Worm (Caenorhabditis elegans) whole organism, young adult: ENCODE results near the gene R05H5.4.

Experiments used
- T26A5.8 ChIP-seq: sonication (generic microtip); optimal IDR thresholded peaks from 2 replicates; lab custom pipeline; 2016; ENCODE audit warnings: missing genetic modification characterization, missing compliant biosample characterization
- Y53F4B.3 ChIP-seq: fragments of 200-800 bp; sonication (Bioruptor generic); IDR thresholded peaks from 2 replicates; pipeline ENCODE4 v1.3.6; 2022; ENCODE audit warnings: missing genetic modification reagents, missing genetic modification characterization, missing compliant biosample characterization
- aptf-3 ChIP-seq: fragments of 200-800 bp; sonication (Bioruptor generic); IDR thresholded peaks from 2 replicates; pipeline ENCODE4 v1.3.6; 2022; ENCODE audit warnings: missing genetic modification characterization, missing compliant biosample characterization
- hsf-1 ChIP-seq: fragments of 200-800 bp; sonication (Bioruptor generic); IDR thresholded peaks from 2 replicates; pipeline ENCODE4 v1.3.6; 2022; ENCODE audit warnings: missing genetic modification reagents, missing genetic modification characterization, missing compliant biosample characterization
- nhr-27 ChIP-seq: fragments of 200-800 bp; sonication (Bioruptor generic); optimal IDR thresholded peaks from 2 replicates; lab custom pipeline; 2018; ENCODE audit warnings: mild to moderate bottlenecking, missing genetic modification characterization, moderate library complexity, missing compliant biosample characterization
- snpc-4 ChIP-seq, 5 experiments: fragments of 150-350 bp in 1 of 5; sonication (generic microtip) in 4 of 5; optimal IDR thresholded peaks; 2 replicates each; lab custom pipeline; 2014 to 2018; ENCODE audit warnings: missing genetic modification characterization in 5 of 5, missing biosample characterization in 3 of 5, antibody characterized with exemption in 2 of 5, mild to moderate bottlenecking in 2 of 5, missing compliant biosample characterization in 2 of 5, missing genotype in 2 of 5, moderate library complexity in 2 of 5, missing genetic modification reagents in 1 of 5
- sptf-2 ChIP-seq: fragments of 200-800 bp; sonication (Bioruptor generic); optimal IDR thresholded peaks from 2 replicates; lab custom pipeline; 2018; ENCODE audit warnings: mild to moderate bottlenecking, missing genetic modification characterization, missing compliant biosample characterization
- unc-62 ChIP-seq: fragments of 150-350 bp; optimal IDR thresholded peaks from 2 replicates; lab custom pipeline; 2014; ENCODE audit warnings: missing biosample characterization, missing genetic modification reagents, missing genetic modification characterization

ce11 chrII:10167731-10168130 lies 32.1 kb downstream of the R05H5.4 start:
- no peak for TF ChIP-seq snpc-4 (GFP tag; optimal IDR thresholded peaks at IDR 0.05; lab: Kevin White, UChicago)
- no peak for TF ChIP-seq snpc-4 (tag; optimal IDR thresholded peaks at IDR 0.05; lab: Kevin White, UChicago)
- TF ChIP-seq nhr-27 (tag; lab: Kevin White, UChicago), result no peak
- no peak for TF ChIP-seq sptf-2 (GFP tag; lab: Kevin White, UChicago)
- TF ChIP-seq unc-62 (GFP tag; lab: Kevin White, UChicago), result no peak
- no peak for TF ChIP-seq aptf-3 (GFP tag; lab: Robert Waterston, UW)
- no peak for TF ChIP-seq T26A5.8 (tag; lab: Kevin White, UChicago)
- no peak for TF ChIP-seq hsf-1 (GFP tag; lab: Robert Waterston, UW)
- no peak for TF ChIP-seq Y53F4B.3 (GFP tag; lab: Robert Waterston, UW)
